Worm (Caenorhabditis elegans) whole organism, L1 larva: ENCODE measurements around the gene riok-3.

ENCODE experiments used
- C16A3.4 ChIP-seq: fragments of 150-350 bp; optimal IDR thresholded peaks from 2 replicates; lab custom pipeline; 2014; ENCODE audit warnings: missing biosample characterization, missing genetic modification characterization
- aha-1 ChIP-seq: fragments of 150-350 bp; optimal IDR thresholded peaks from 2 replicates; lab custom pipeline; 2014; ENCODE audit warnings: missing biosample characterization, missing genetic modification characterization
- alr-1 ChIP-seq: fragments of 200-800 bp; sonication (Bioruptor generic); optimal IDR thresholded peaks from 2 replicates; lab custom pipeline; 2018; ENCODE audit warnings: borderline replicate concordance, mild to moderate bottlenecking, missing genetic modification characterization, missing compliant biosample characterization
- aly-2 ChIP-seq: fragments of 150-350 bp; optimal IDR thresholded peaks from 2 replicates; lab custom pipeline; 2014; ENCODE audit warnings: missing biosample characterization, missing genetic modification characterization
- blmp-1 ChIP-seq: fragments of 150-350 bp; optimal IDR thresholded peaks from 2 replicates; lab custom pipeline; 2014; ENCODE audit warnings: missing biosample characterization, missing genetic modification characterization
- ceh-8 ChIP-seq: fragments of 200-800 bp; sonication (Bioruptor generic); optimal IDR thresholded peaks from 2 replicates; lab custom pipeline; 2018; ENCODE audit warnings: mild to moderate bottlenecking, missing genetic modification characterization, moderate library complexity, missing compliant biosample characterization
- dpl-1 ChIP-seq, 3 experiments: fragments of 150-350 bp in 2 of 3; sonication (generic microtip) in 1 of 3; optimal IDR thresholded peaks; 2 replicates each; lab custom pipeline; 2014 to 2017; ENCODE audit warnings: missing biosample characterization in 3 of 3, missing genetic modification characterization in 3 of 3, missing genetic modification reagents in 3 of 3
- dsc-1 ChIP-seq: sonication (generic microtip); optimal IDR thresholded peaks from 2 replicates; lab custom pipeline; 2016; ENCODE audit warnings: mild to moderate bottlenecking, missing genetic modification characterization, missing compliant biosample characterization
- efl-1 ChIP-seq, 4 experiments: fragments of 150-350 bp; optimal IDR thresholded peaks in 3 of 4; peaks in 1 of 4; 1 replicate in 1 of 4; 2 replicates in 3 of 4; lab custom pipeline; 2014; ENCODE audit warnings: missing biosample characterization in 2 of 4, missing genetic modification characterization in 2 of 4, missing genetic modification reagents in 2 of 4
- egl-27 ChIP-seq, 2 experiments: fragments of 150-350 bp in 1 of 2; sonication (generic microtip); optimal IDR thresholded peaks; 3 replicates each; lab custom pipeline; 2017 to 2018; ENCODE audit warnings: missing biosample characterization in 2 of 2, missing genetic modification characterization in 2 of 2, missing genetic modification reagents in 2 of 2
- elt-3 ChIP-seq, 6 experiments: fragments of 150-350 bp in 1 of 6; sonication (generic microtip); optimal IDR thresholded peaks; 2 replicates each; lab custom pipeline; 2017 to 2018; ENCODE audit warnings: missing biosample characterization in 6 of 6, missing genetic modification characterization in 6 of 6, inconsistent platforms in 1 of 6
- fkh-10 ChIP-seq: sonication (generic microtip); optimal IDR thresholded peaks from 2 replicates; lab custom pipeline; 2017; ENCODE audit warnings: missing biosample characterization, missing genetic modification reagents, missing genetic modification characterization
- fkh-8 ChIP-seq: sonication (generic microtip); optimal IDR thresholded peaks from 2 replicates; lab custom pipeline; 2016; ENCODE audit warnings: mild to moderate bottlenecking, missing genetic modification characterization, missing compliant biosample characterization
- grh-1 ChIP-seq: fragments of 200-800 bp; sonication (Bioruptor generic); IDR thresholded peaks from 2 replicates; pipeline ENCODE4 v1.3.6; 2022; ENCODE audit warnings: missing genetic modification reagents, missing genetic modification characterization, missing compliant biosample characterization
- hlh-4 ChIP-seq: sonication (generic microtip); optimal IDR thresholded peaks from 2 replicates; lab custom pipeline; 2016; ENCODE audit warnings: mild to moderate bottlenecking, missing genetic modification characterization, missing compliant biosample characterization
- isw-1 ChIP-seq: fragments of 200-800 bp; sonication (Bioruptor generic); IDR thresholded peaks from 2 replicates; pipeline ENCODE4 v1.3.6; 2022; ENCODE audit warnings: missing genetic modification characterization, missing compliant biosample characterization
- lin-14 ChIP-seq: fragments of 200-800 bp; sonication (Bioruptor generic); optimal IDR thresholded peaks from 2 replicates; lab custom pipeline; 2018; ENCODE audit warnings: mild to moderate bottlenecking, missing genetic modification characterization, moderate library complexity, missing compliant biosample characterization
- lin-35 ChIP-seq, 2 experiments: fragments of 150-350 bp; optimal IDR thresholded peaks; 2 replicates each; lab custom pipeline; 2014; ENCODE audit warnings: missing biosample characterization in 2 of 2, missing genetic modification characterization in 2 of 2, missing genetic modification reagents in 2 of 2
- lin-39 ChIP-seq: fragments of 150-350 bp; optimal IDR thresholded peaks from 2 replicates; lab custom pipeline; 2014; ENCODE audit warnings: missing biosample characterization, missing genetic modification reagents, missing genetic modification characterization
- mab-9 ChIP-seq: fragments of 200-800 bp; sonication (Bioruptor generic); IDR thresholded peaks from 2 replicates; pipeline ENCODE4 v1.3.6; 2022; ENCODE audit warnings: missing genetic modification reagents, missing genetic modification characterization, missing compliant biosample characterization
- mef-2 ChIP-seq: fragments of 150-350 bp; optimal IDR thresholded peaks from 2 replicates; lab custom pipeline; 2014; ENCODE audit warnings: missing biosample characterization, missing genetic modification characterization
- mep-1 ChIP-seq: fragments of 150-350 bp; optimal IDR thresholded peaks from 2 replicates; lab custom pipeline; 2014; ENCODE audit warnings: missing biosample characterization, missing genetic modification characterization
- nhr-11 ChIP-seq: fragments of 150-350 bp; optimal IDR thresholded peaks from 2 replicates; lab custom pipeline; 2014; ENCODE audit warnings: missing biosample characterization, missing genetic modification characterization
- nhr-19 ChIP-seq: fragments of 200-800 bp; sonication (Bioruptor generic); conservative IDR thresholded peaks from 2 replicates; pipeline ENCODE4 v1.3.6; 2022; ENCODE audit warnings: missing genetic modification characterization, missing compliant biosample characterization
- nhr-28 ChIP-seq: fragments of 150-350 bp; optimal IDR thresholded peaks from 2 replicates; lab custom pipeline; 2014; ENCODE audit warnings: missing biosample characterization, missing genetic modification characterization
- nhr-47 ChIP-seq: sonication (generic microtip); optimal IDR thresholded peaks from 2 replicates; lab custom pipeline; 2016; ENCODE audit warnings: mild to moderate bottlenecking, missing genetic modification characterization, moderate library complexity, missing compliant biosample characterization
- nhr-71 ChIP-seq: sonication (generic microtip); optimal IDR thresholded peaks from 2 replicates; lab custom pipeline; 2016; ENCODE audit warnings: mild to moderate bottlenecking, missing genetic modification characterization, moderate library complexity, missing compliant biosample characterization
- nhr-77 ChIP-seq: fragments of 150-350 bp; optimal IDR thresholded peaks from 2 replicates; lab custom pipeline; 2014; ENCODE audit warnings: missing biosample characterization, missing genetic modification characterization
- nhr-84 ChIP-seq: sonication (generic microtip); optimal IDR thresholded peaks from 2 replicates; lab custom pipeline; 2017; ENCODE audit warnings: missing biosample characterization, missing genetic modification characterization
- nhr-85 ChIP-seq: sonication (generic microtip); peaks from one replicate; lab custom pipeline; 2016; ENCODE audit warnings: missing genetic modification characterization, inconsistent platforms, missing compliant biosample characterization
- nhr-90 ChIP-seq: sonication (generic microtip); optimal IDR thresholded peaks from 2 replicates; lab custom pipeline; 2016; ENCODE audit warnings: mild to moderate bottlenecking, missing genetic modification characterization, missing compliant biosample characterization; ENCODE audit not compliant: poor library complexity
- pag-3 ChIP-seq: sonication (generic microtip); optimal IDR thresholded peaks from 2 replicates; lab custom pipeline; 2017; ENCODE audit warnings: missing genetic modification characterization, mild to moderate bottlenecking, missing compliant biosample characterization, antibody characterized with exemption, borderline replicate concordance; ENCODE audit not compliant: insufficient read depth
- pax-3 ChIP-seq: fragments of 200-800 bp; sonication (Bioruptor generic); optimal IDR thresholded peaks from 2 replicates; lab custom pipeline; 2018; ENCODE audit warnings: mild to moderate bottlenecking, missing genetic modification characterization, moderate library complexity, missing compliant biosample characterization
- pqm-1 ChIP-seq: sonication (generic microtip); optimal IDR thresholded peaks from 3 replicates; lab custom pipeline; 2017; ENCODE audit warnings: missing biosample characterization, missing genetic modification characterization
- rnt-1 ChIP-seq: sonication (generic microtip); optimal IDR thresholded peaks from 2 replicates; lab custom pipeline; 2016; ENCODE audit warnings: mild to moderate bottlenecking, missing genetic modification characterization, moderate library complexity, missing compliant biosample characterization
- skn-1 ChIP-seq: fragments of 150-350 bp; optimal IDR thresholded peaks from 2 replicates; lab custom pipeline; 2014; ENCODE audit warnings: missing biosample characterization, missing genetic modification characterization
- snpc-4 ChIP-seq: fragments of 150-350 bp; optimal IDR thresholded peaks from 2 replicates; lab custom pipeline; 2014; ENCODE audit warnings: missing biosample characterization, missing genetic modification characterization
- snu-23 ChIP-seq: sonication (generic microtip); optimal IDR thresholded peaks from 2 replicates; lab custom pipeline; 2016; ENCODE audit warnings: missing genetic modification characterization, missing compliant biosample characterization
- sox-4 ChIP-seq: sonication (generic microtip); optimal IDR thresholded peaks from 2 replicates; lab custom pipeline; 2016; ENCODE audit warnings: missing genetic modification characterization, missing compliant biosample characterization
- sup-37 ChIP-seq: fragments of 200-800 bp; sonication (Bioruptor generic); optimal IDR thresholded peaks from 2 replicates; lab custom pipeline; 2018; ENCODE audit warnings: mild to moderate bottlenecking, missing genetic modification characterization, missing compliant biosample characterization
- swsn-7 ChIP-seq: sonication (generic microtip); optimal IDR thresholded peaks from 2 replicates; lab custom pipeline; 2016; ENCODE audit warnings: missing genetic modification characterization, missing compliant biosample characterization
- unc-130 ChIP-seq: fragments of 150-350 bp; optimal IDR thresholded peaks from 2 replicates; lab custom pipeline; 2017; ENCODE audit warnings: missing biosample characterization, missing genetic modification characterization, inconsistent platforms
- unc-62 ChIP-seq: fragments of 150-350 bp; optimal IDR thresholded peaks from 2 replicates; lab custom pipeline; 2014; ENCODE audit warnings: missing biosample characterization, missing genetic modification reagents, missing genetic modification characterization
- unc-86 ChIP-seq: sonication (generic microtip); optimal IDR thresholded peaks from 2 replicates; lab custom pipeline; 2016; ENCODE audit warnings: missing genetic modification characterization, missing compliant biosample characterization
- xbp-1 ChIP-seq: sonication (generic microtip); optimal IDR thresholded peaks from 2 replicates; lab custom pipeline; 2016; ENCODE audit warnings: missing genetic modification characterization, missing compliant biosample characterization
- zag-1 ChIP-seq: fragments of 150-350 bp; optimal IDR thresholded peaks from 2 replicates; lab custom pipeline; 2014; ENCODE audit warnings: missing biosample characterization, missing genetic modification characterization
- ztf-4 ChIP-seq: fragments of 150-350 bp; optimal IDR thresholded peaks from 2 replicates; lab custom pipeline; 2014; ENCODE audit warnings: missing biosample characterization, missing genetic modification characterization

The riok-3 gene

ce11 chrIII:9849950-9850349, 45.1 kb upstream of the riok-3 start (continued):
- no peak for TF ChIP-seq mab-9 (GFP tag; lab: Robert Waterston, UW)
- TF ChIP-seq unc-62 (GFP tag; lab: Kevin White, UChicago) = no peak
- TF ChIP-seq nhr-90 (tag; lab: Kevin White, UChicago) = peak; percentile 38
- TF ChIP-seq alr-1 (tag; lab: Kevin White, UChicago) = no peak
- TF ChIP-seq sox-4 (tag; lab: Kevin White, UChicago) = no peak
- TF ChIP-seq ztf-4 (tag; lab: Kevin White, UChicago) = no peak
- peak; percentile 59 for TF ChIP-seq nhr-71 (tag; lab: Kevin White, UChicago)
- no peak for TF ChIP-seq pax-3
- peak in 1 of 2 experiments; percentile 20 for TF ChIP-seq lin-35 (GFP tag; optimal IDR thresholded peaks at IDR 0.05; lab: Kevin White, UChicago)
- no peak for TF ChIP-seq sup-37 (GFP tag; lab: Kevin White, UChicago)
- no peak for TF ChIP-seq fkh-8
- no peak for TF ChIP-seq lin-39 (tag; lab: Kevin White, UChicago)
- TF ChIP-seq elt-3 (tag; optimal IDR thresholded peaks at IDR 0.05; lab: Kevin White, UChicago) = peak in 5 of 6 experiments; percentile 3 to 71 (median 57)
- TF ChIP-seq C16A3.4 (tag; lab: Kevin White, UChicago) = no peak
- TF ChIP-seq efl-1 (optimal IDR thresholded peaks at IDR 0.05; lab: Kevin White, UChicago) = no peak
- no peak for TF ChIP-seq efl-1 (GFP tag; optimal IDR thresholded peaks at IDR 0.05 in 1 of 2; lab: Kevin White, UChicago)
- peak; percentile 62 for TF ChIP-seq lin-14 (GFP tag; lab: Kevin White, UChicago)
- TF ChIP-seq nhr-28 = no peak
- TF ChIP-seq grh-1 = no peak
- no peak for TF ChIP-seq nhr-84 (tag; lab: Kevin White, UChicago)
- TF ChIP-seq swsn-7 (tag; lab: Kevin White, UChicago) = no peak
- TF ChIP-seq hlh-4 (tag; lab: Kevin White, UChicago) = no peak
- peak; percentile 22 for TF ChIP-seq snu-23 (GFP tag; lab: Kevin White, UChicago)
- no peak for TF ChIP-seq aly-2 (tag; lab: Kevin White, UChicago)
- TF ChIP-seq nhr-47 = peak; percentile 2
- TF ChIP-seq nhr-19 = no peak
- no peak for TF ChIP-seq mep-1 (tag; lab: Kevin White, UChicago)
- no peak for TF ChIP-seq mef-2 (tag; lab: Kevin White, UChicago)
- TF ChIP-seq pag-3 (tag; lab: Kevin White, UChicago) = peak; percentile 29

ce11 chrIII:9849111-9849510, 44.3 kb upstream of the riok-3 start:
- TF ChIP-seq isw-1 (GFP tag; lab: Robert Waterston, UW) (0 out of 2 replicates have a peak, but pooled peaks have one; percentile 3), nhr-85 (tag; lab: Kevin White, UChicago) (peak; percentile 71)
- TF ChIP-seq, all 84 proteins: peak for 2; not testable (repeated sequence) for 82

ce11 chrIII:9848603-9849002, 43.8 kb upstream of the riok-3 start:
- no peak for TF ChIP-seq dsc-1
- no peak for TF ChIP-seq egl-27 (tag; optimal IDR thresholded peaks at IDR 0.05; lab: Kevin White, UChicago)
- TF ChIP-seq ceh-8 = no peak
- TF ChIP-seq fkh-8 = no peak
- TF ChIP-seq unc-130 (tag; lab: Kevin White, UChicago) = no peak
- TF ChIP-seq fkh-10 (GFP tag; lab: Kevin White, UChicago) = no peak
- no peak for TF ChIP-seq zag-1
- TF ChIP-seq mab-9 (GFP tag; lab: Robert Waterston, UW) = no peak
- no peak for TF ChIP-seq pax-3
- TF ChIP-seq xbp-1 (tag; lab: Kevin White, UChicago) = no peak
- no peak for TF ChIP-seq aly-2 (tag; lab: Kevin White, UChicago)
- TF ChIP-seq rnt-1 (tag; lab: Kevin White, UChicago) = peak; percentile 13
- TF ChIP-seq lin-14 (GFP tag; lab: Kevin White, UChicago) = no peak
- no peak for TF ChIP-seq hlh-4 (tag; lab: Kevin White, UChicago)
- no peak for TF ChIP-seq isw-1 (GFP tag; lab: Robert Waterston, UW)
- peak; percentile 49 to 69 (median 56) for TF ChIP-seq dpl-1 (GFP tag; optimal IDR thresholded peaks at IDR 0.05; lab: Kevin White, UChicago)
- TF ChIP-seq unc-86 (tag; lab: Kevin White, UChicago) = no peak
- 0 out of 2 replicates have a peak, but pooled peaks have one; percentile 10 for TF ChIP-seq grh-1
- no peak for TF ChIP-seq nhr-11 (tag; lab: Kevin White, UChicago)
- TF ChIP-seq nhr-77 = no peak
- peak; percentile 72 to 89 for TF ChIP-seq efl-1 (optimal IDR thresholded peaks at IDR 0.05; lab: Kevin White, UChicago)
- TF ChIP-seq efl-1 (GFP tag; optimal IDR thresholded peaks at IDR 0.05 in 1 of 2; lab: Kevin White, UChicago) = peak; percentile 64 to 95
- peak in 1 of 2 experiments; percentile 26 for TF ChIP-seq lin-35 (GFP tag; optimal IDR thresholded peaks at IDR 0.05; lab: Kevin White, UChicago)
- no peak for TF ChIP-seq pqm-1 (tag; lab: Kevin White, UChicago)
- TF ChIP-seq blmp-1 (tag; lab: Kevin White, UChicago) = no peak
- TF ChIP-seq skn-1 (tag; lab: Kevin White, UChicago) = no peak
- TF ChIP-seq mef-2 (tag; lab: Kevin White, UChicago) = no peak
- no peak for TF ChIP-seq aha-1 (tag; lab: Kevin White, UChicago)
- TF ChIP-seq snpc-4 (tag; lab: Kevin White, UChicago) = no peak
